Worm (Caenorhabditis elegans): ENCODE measurements around the gene col-76.

Gene col-76

ce11 chrII:8177095-8177494 is 27.0 kb upstream of the col-76 start, which contains the start of gene acr-14:
Gene acr-14 (minus strand): TSS chrII:8177195.
- TF ChIP-seq nhr-71 (tag; optimal IDR thresholded peaks at IDR 0.05) (no peak), alr-1 (tag; optimal IDR thresholded peaks at IDR 0.05; ENCODE audit: borderline replicate concordance) (no peak), pqm-1 (tag; optimal IDR thresholded peaks at IDR 0.05) (no peak), egl-13 (tag; optimal IDR thresholded peaks at IDR 0.05) (no peak), tlp-1 (tag; optimal IDR thresholded peaks at IDR 0.05) (no peak), fkh-4 (tag; optimal IDR thresholded peaks at IDR 0.05; ENCODE audit: borderline replicate concordance) (no peak), ztf-4 (tag; optimal IDR thresholded peaks at IDR 0.05) (no peak), ets-5 (GFP tag; IDR thresholded peaks at IDR 0.05) (no peak), ceh-88 (GFP tag; IDR thresholded peaks at IDR 0.05) (no peak), mdl-1 (tag; optimal IDR thresholded peaks at IDR 0.05) (no peak), lin-14 (GFP tag; optimal IDR thresholded peaks at IDR 0.05) (no peak), hpl-2 (GFP tag; optimal IDR thresholded peaks at IDR 0.05) (no peak), skn-1 (tag; optimal IDR thresholded peaks at IDR 0.05) (no peak), nhr-84 (tag; optimal IDR thresholded peaks at IDR 0.05) (no peak), zip-4 (GFP tag; optimal IDR thresholded peaks at IDR 0.05) (no peak), ztf-11 (tag; optimal IDR thresholded peaks at IDR 0.05) (no peak), lsy-2 (tag; optimal IDR thresholded peaks at IDR 0.05) (no peak)

DNA sequence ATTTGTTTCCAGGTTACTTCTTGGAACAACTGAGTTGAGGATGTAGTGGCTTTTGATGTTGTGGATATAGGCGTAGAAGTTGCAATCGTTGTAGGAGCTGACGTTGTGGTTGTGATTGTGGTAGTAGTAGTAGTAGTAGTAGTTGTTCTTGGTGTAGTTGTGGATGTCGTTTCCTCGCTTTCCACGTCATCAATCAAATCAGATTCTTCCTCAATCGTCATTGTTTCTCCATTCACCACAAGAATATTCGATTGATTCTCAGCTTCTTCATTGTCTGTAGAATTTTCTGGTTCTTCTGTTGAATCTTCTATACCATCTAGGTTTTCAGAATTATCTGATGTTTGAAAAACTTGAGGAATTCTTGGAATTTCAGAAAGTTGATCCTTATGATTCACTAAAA is 25.5 kb upstream of the col-76 start:
- no peak for TF ChIP-seq grh-1 (GFP tag; IDR thresholded peaks at IDR 0.05)
- TF ChIP-seq swsn-7 (tag; optimal IDR thresholded peaks at IDR 0.05) = no peak
- no peak for TF ChIP-seq C34B4.2 (tag; optimal IDR thresholded peaks at IDR 0.05)
- no peak for TF ChIP-seq lin-35 (GFP tag; optimal IDR thresholded peaks at IDR 0.05)
- no peak for TF ChIP-seq fkh-10 (GFP tag; optimal IDR thresholded peaks at IDR 0.05)
- no peak for TF ChIP-seq nhr-28 (tag; optimal IDR thresholded peaks at IDR 0.05)
- no peak for TF ChIP-seq nhr-12 (tag; optimal IDR thresholded peaks at IDR 0.05)
- TF ChIP-seq Y116A8C.19 (tag; optimal IDR thresholded peaks at IDR 0.05; ENCODE audit: borderline replicate concordance) = no peak
- no peak for TF ChIP-seq fkh-8 (tag; optimal IDR thresholded peaks at IDR 0.05)
- TF ChIP-seq sox-4 (tag; optimal IDR thresholded peaks at IDR 0.05) = no peak
- no peak for TF ChIP-seq aly-2 (tag; optimal IDR thresholded peaks at IDR 0.05)
- no peak for TF ChIP-seq mep-1 (tag; optimal IDR thresholded peaks at IDR 0.05)
- no peak for TF ChIP-seq efl-1 (optimal IDR thresholded peaks at IDR 0.05)
- no peak for TF ChIP-seq efl-1 (GFP tag; optimal IDR thresholded peaks at IDR 0.05 in 1 of 2)
- TF ChIP-seq zip-4 (GFP tag; optimal IDR thresholded peaks at IDR 0.05) = no peak
- TF ChIP-seq ama-1 (optimal IDR thresholded peaks at IDR 0.05) = no peak

- TF ChIP-seq lir-3 (tag; optimal IDR thresholded peaks at IDR 0.05; ENCODE audit: poor library complexity) = no peak
- TF ChIP-seq lin-39 (tag; optimal IDR thresholded peaks at IDR 0.05) = no peak
- no peak for TF ChIP-seq lin-35 (GFP tag; optimal IDR thresholded peaks at IDR 0.05)
- no peak for TF ChIP-seq swsn-7 (tag; optimal IDR thresholded peaks at IDR 0.05)
- no peak for TF ChIP-seq mab-9 (GFP tag; IDR thresholded peaks at IDR 0.05)
- no peak for TF ChIP-seq nhr-85 (tag)
- no peak for TF ChIP-seq nhr-11 (tag; optimal IDR thresholded peaks at IDR 0.05)
- no peak for TF ChIP-seq unc-30 (tag; optimal IDR thresholded peaks at IDR 0.05)
- no peak for TF ChIP-seq pax-3 (tag; optimal IDR thresholded peaks at IDR 0.05)
- TF ChIP-seq ets-5 (GFP tag; IDR thresholded peaks at IDR 0.05) = no peak
Observed at ce11 chrII:8180281-8180680, 23.9 kb upstream of the col-76 start, which contains the start of gene T05C12.4. Gene T05C12.4 (minus strand): TSS chrII:8180381.

DNA sequence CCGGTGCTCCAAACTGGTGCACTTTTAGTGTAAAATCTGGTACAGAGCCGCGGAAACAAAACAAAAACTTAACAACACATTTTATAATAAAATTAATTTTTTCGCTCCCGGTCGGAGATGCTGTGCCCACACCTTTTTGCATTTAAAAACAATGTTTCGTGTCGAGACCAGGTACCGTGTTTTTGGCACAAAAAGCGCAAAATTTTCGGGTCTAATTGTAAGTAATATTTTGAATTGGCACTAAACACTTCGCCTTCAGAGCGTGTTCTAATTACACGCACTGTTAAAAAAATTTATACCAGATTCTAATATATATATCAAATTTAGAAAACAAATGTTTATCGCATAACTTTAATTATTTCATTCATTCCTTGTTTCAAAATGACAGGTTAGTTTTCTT is 22.7 kb upstream of the col-76 start, which contains the start of gene dylt-3:
Gene dylt-3 (plus strand): TSS at position 301 of the 400 bp plus-strand sequence.
- TF ChIP-seq unc-86 (tag; optimal IDR thresholded peaks at IDR 0.05) (no peak), ets-5 (GFP tag; IDR thresholded peaks at IDR 0.05) (no peak), elt-3 (tag; optimal IDR thresholded peaks at IDR 0.05) (no peak), ces-1 (GFP tag; optimal IDR thresholded peaks at IDR 0.05) (no peak), fkh-10 (GFP tag; optimal IDR thresholded peaks at IDR 0.05) (no peak), lin-14 (GFP tag; optimal IDR thresholded peaks at IDR 0.05) (no peak), Y116A8C.19 (tag; optimal IDR thresholded peaks at IDR 0.05; ENCODE audit: borderline replicate concordance) (no peak), fkh-8 (tag; optimal IDR thresholded peaks at IDR 0.05) (no peak), efl-1 (optimal IDR thresholded peaks at IDR 0.05) (no peak), efl-1 (GFP tag; optimal IDR thresholded peaks at IDR 0.05 in 1 of 2) (no peak), sptf-1 (tag; optimal IDR thresholded peaks at IDR 0.05) (no peak), efl-3 (GFP tag; optimal IDR thresholded peaks at IDR 0.05) (no peak), lin-15B (tag; optimal IDR thresholded peaks at IDR 0.05) (no peak), grh-1 (GFP tag; IDR thresholded peaks at IDR 0.05) (no peak), unc-62 (GFP tag; optimal IDR thresholded peaks at IDR 0.05) (no peak), unc-30 (tag; optimal IDR thresholded peaks at IDR 0.05) (no peak), nhr-77 (tag; optimal IDR thresholded peaks at IDR 0.05) (no peak), dsc-1 (tag; optimal IDR thresholded peaks at IDR 0.05) (no peak), nhr-85 (tag) (no peak)

Data from whole organism, L1 larva.